Worm (Caenorhabditis elegans) whole organism, L2 larva: ENCODE data around the gene amph-1.

Experiments used
- C34F6.9 ChIP-seq: fragments of 150-350 bp; optimal IDR thresholded peaks from 2 replicates; lab custom pipeline; 2014; ENCODE audit warnings: missing biosample characterization, missing genetic modification characterization
- R02D3.7 ChIP-seq: fragments of 150-350 bp; optimal IDR thresholded peaks from 2 replicates; lab custom pipeline; 2014; ENCODE audit warnings: missing biosample characterization, missing genetic modification characterization
- ZK546.5 ChIP-seq: sonication (generic microtip); optimal IDR thresholded peaks from 2 replicates; lab custom pipeline; 2017; ENCODE audit warnings: missing biosample characterization, missing genetic modification characterization
- ama-1 ChIP-seq: fragments of 150-350 bp; optimal IDR thresholded peaks from 2 replicates; lab custom pipeline; 2018; ENCODE audit warnings: inconsistent platforms
- blmp-1 ChIP-seq: sonication (generic microtip); optimal IDR thresholded peaks from 2 replicates; lab custom pipeline; 2017; ENCODE audit warnings: missing genetic modification characterization, mild to moderate bottlenecking, missing compliant biosample characterization, antibody characterized with exemption, moderate library complexity; ENCODE audit not compliant: insufficient read depth
- ceh-16 ChIP-seq: fragments of 150-350 bp; optimal IDR thresholded peaks from 2 replicates; lab custom pipeline; 2014; ENCODE audit warnings: missing biosample characterization, missing genetic modification characterization
- ceh-82 ChIP-seq: fragments of 150-350 bp; optimal IDR thresholded peaks from 2 replicates; lab custom pipeline; 2014; ENCODE audit warnings: missing biosample characterization, missing genetic modification characterization
- crh-2 ChIP-seq: sonication (generic microtip); optimal IDR thresholded peaks from 2 replicates; lab custom pipeline; 2017; ENCODE audit warnings: missing biosample characterization, missing genetic modification characterization
- dmd-4 ChIP-seq: sonication (generic microtip); optimal IDR thresholded peaks from 2 replicates; lab custom pipeline; 2017; ENCODE audit warnings: missing biosample characterization, missing genetic modification characterization
- egl-27 ChIP-seq: sonication (generic microtip); optimal IDR thresholded peaks from 3 replicates; lab custom pipeline; 2017; ENCODE audit warnings: missing biosample characterization, missing genetic modification reagents, missing genetic modification characterization
- elt-1 ChIP-seq: fragments of 150-350 bp; optimal IDR thresholded peaks from 2 replicates; lab custom pipeline; 2014; ENCODE audit warnings: missing biosample characterization, missing genetic modification characterization
- gmeb-1 ChIP-seq: fragments of 150-350 bp; optimal IDR thresholded peaks from 2 replicates; lab custom pipeline; 2014; ENCODE audit warnings: missing biosample characterization, missing genetic modification characterization
- lin-11 ChIP-seq: fragments of 150-350 bp; sonication (generic microtip); optimal IDR thresholded peaks from 2 replicates; lab custom pipeline; 2014; ENCODE audit warnings: missing biosample characterization, missing genetic modification characterization, inconsistent platforms, mixed read lengths
- lin-13 ChIP-seq: fragments of 150-350 bp; optimal IDR thresholded peaks from 2 replicates; lab custom pipeline; 2014; ENCODE audit warnings: missing biosample characterization, missing genetic modification reagents, missing genetic modification characterization
- mab-5 ChIP-seq: fragments of 150-350 bp; optimal IDR thresholded peaks from 2 replicates; lab custom pipeline; 2014; ENCODE audit warnings: missing biosample characterization, missing genetic modification characterization
- mbf-1 ChIP-seq: sonication (generic microtip); optimal IDR thresholded peaks from 2 replicates; lab custom pipeline; 2017; ENCODE audit warnings: missing biosample characterization, missing genetic modification characterization
- nhr-10 ChIP-seq: sonication (generic microtip); optimal IDR thresholded peaks from 2 replicates; lab custom pipeline; 2017; ENCODE audit warnings: missing biosample characterization, missing genetic modification characterization
- nhr-11 ChIP-seq: fragments of 150-350 bp; optimal IDR thresholded peaks from 2 replicates; lab custom pipeline; 2014; ENCODE audit warnings: missing biosample characterization, missing genetic modification characterization
- nhr-21 ChIP-seq: fragments of 150-350 bp; optimal IDR thresholded peaks from 2 replicates; lab custom pipeline; 2014; ENCODE audit warnings: missing biosample characterization, missing genetic modification characterization
- nhr-23 ChIP-seq: fragments of 150-350 bp; optimal IDR thresholded peaks from 2 replicates; lab custom pipeline; 2014; ENCODE audit warnings: missing biosample characterization, missing genetic modification reagents, missing genetic modification characterization
- nhr-237 ChIP-seq: fragments of 150-350 bp; optimal IDR thresholded peaks from 2 replicates; lab custom pipeline; 2014; ENCODE audit warnings: missing biosample characterization, missing genetic modification characterization
- peb-1 ChIP-seq: fragments of 150-350 bp; optimal IDR thresholded peaks from 2 replicates; lab custom pipeline; 2014; ENCODE audit warnings: missing biosample characterization, missing genetic modification characterization
- skn-1 ChIP-seq: sonication (generic microtip); optimal IDR thresholded peaks from 2 replicates; lab custom pipeline; 2017; ENCODE audit warnings: missing biosample characterization, missing genetic modification characterization
- sma-3 ChIP-seq: sonication (generic microtip); optimal IDR thresholded peaks from 2 replicates; lab custom pipeline; 2016; ENCODE audit warnings: missing genetic modification reagents, missing genetic modification characterization, missing compliant biosample characterization
- sma-9 ChIP-seq, 2 experiments: fragments of 150-350 bp in 1 of 2; sonication (generic microtip) in 1 of 2; optimal IDR thresholded peaks; 2 replicates each; lab custom pipeline; 2014 to 2016; ENCODE audit warnings: missing genetic modification characterization in 2 of 2, mild to moderate bottlenecking in 1 of 2, missing biosample characterization in 1 of 2, missing compliant biosample characterization in 1 of 2, missing genetic modification reagents in 1 of 2, moderate library complexity in 1 of 2
- unc-55 ChIP-seq: fragments of 150-350 bp; sonication (generic microtip); optimal IDR thresholded peaks from 3 replicates; lab custom pipeline; 2014; ENCODE audit warnings: missing biosample characterization, missing genetic modification reagents, missing genetic modification characterization
- unc-62 ChIP-seq: fragments of 150-350 bp; optimal IDR thresholded peaks from 2 replicates; lab custom pipeline; 2014; ENCODE audit warnings: missing biosample characterization, missing genetic modification reagents, missing genetic modification characterization
- ztf-1 ChIP-seq: fragments of 200-800 bp; sonication (Bioruptor generic); conservative IDR thresholded peaks from 2 replicates; pipeline ENCODE4 v1.3.6; 2022; ENCODE audit warnings: missing genetic modification characterization, missing compliant biosample characterization
- ztf-11 ChIP-seq: sonication (generic microtip); optimal IDR thresholded peaks from 2 replicates; lab custom pipeline; 2017; ENCODE audit warnings: missing biosample characterization, missing genetic modification characterization

Gene amph-1

ce11 chrIV:9614695-9615094 is 33.0 kb downstream of the amph-1 start, which contains the start of gene elt-1:
Gene elt-1 (plus strand): TSS chrIV:9614995.
- TF ChIP-seq sma-3 (GFP tag; lab: Kevin White, UChicago) = no peak
- no peak for TF ChIP-seq ama-1 (lab: Kevin White, UChicago)
- TF ChIP-seq ceh-16 (tag; lab: Kevin White, UChicago) = no peak
- no peak for TF ChIP-seq mbf-1 (tag; lab: Kevin White, UChicago)
- TF ChIP-seq unc-62 (GFP tag; lab: Kevin White, UChicago) = no peak
- TF ChIP-seq peb-1 (tag; lab: Kevin White, UChicago) = no peak
- TF ChIP-seq ztf-11 (tag; lab: Kevin White, UChicago) = no peak
- TF ChIP-seq nhr-21 = no peak
- no peak for TF ChIP-seq nhr-237 (tag; lab: Kevin White, UChicago)
- no peak for TF ChIP-seq elt-1 (tag; lab: Kevin White, UChicago)
- no peak for TF ChIP-seq lin-13 (GFP tag; lab: Kevin White, UChicago)
- no peak for TF ChIP-seq gmeb-1 (tag; lab: Kevin White, UChicago)
- TF ChIP-seq mab-5 (tag; lab: Kevin White, UChicago) = no peak
- no peak for TF ChIP-seq C34F6.9
- TF ChIP-seq ZK546.5 = no peak
- TF ChIP-seq skn-1 (tag; lab: Kevin White, UChicago) = no peak
- TF ChIP-seq dmd-4 (tag; lab: Kevin White, UChicago) = no peak
- TF ChIP-seq, all 48 proteins: peak for 0

- TF ChIP-seq egl-27 (no peak), elt-1 (tag; lab: Kevin White, UChicago) (peak; percentile 93), sma-9 (GFP tag; optimal IDR thresholded peaks at IDR 0.05; lab: Kevin White, UChicago) (peak; percentile 46), sma-9 (tag; optimal IDR thresholded peaks at IDR 0.05; lab: Kevin White, UChicago) (no peak), unc-62 (GFP tag; lab: Kevin White, UChicago) (no peak), ceh-82 (tag; lab: Kevin White, UChicago) (no peak), blmp-1 (tag; lab: Kevin White, UChicago) (no peak), nhr-23 (tag; lab: Kevin White, UChicago) (peak; percentile 99), lin-11 (tag; lab: Kevin White, UChicago) (no peak)
Measured at ce11 chrIV:9614060-9614459, 33.6 kb downstream of the amph-1 start.

- TF ChIP-seq elt-1 (tag; lab: Kevin White, UChicago) (peak; percentile 60), gmeb-1 (tag; lab: Kevin White, UChicago) (no peak), nhr-11 (tag; lab: Kevin White, UChicago) (no peak), ztf-1 (GFP tag; lab: Robert Waterston, UW) (no peak), nhr-10 (no peak), ceh-16 (tag; lab: Kevin White, UChicago) (no peak), nhr-23 (tag; lab: Kevin White, UChicago) (peak; percentile 97)
Measured at ce11 chrIV:9613072-9613590, 34.5 kb downstream of the amph-1 start.

- no peak for TF ChIP-seq blmp-1 (tag; lab: Kevin White, UChicago)
- TF ChIP-seq crh-2 (tag; lab: Kevin White, UChicago) = peak; percentile 37
- peak; percentile 26 for TF ChIP-seq elt-1 (tag; lab: Kevin White, UChicago)
Measured at ce11 chrIV:9610923-9611322, 36.8 kb downstream of the amph-1 start.

- TF ChIP-seq nhr-237 (tag; lab: Kevin White, UChicago) (no peak), unc-55 (GFP tag; lab: Kevin White, UChicago) (no peak), crh-2 (tag; lab: Kevin White, UChicago) (no peak), elt-1 (tag; lab: Kevin White, UChicago) (peak; percentile 40), R02D3.7 (tag; lab: Kevin White, UChicago) (no peak), nhr-10 (no peak)
Measured at ce11 chrIV:9609095-9609494, 38.6 kb downstream of the amph-1 start.

ce11 chrIV:9607945-9608344 is 39.7 kb downstream of the amph-1 start:
- no peak for TF ChIP-seq nhr-237 (tag; lab: Kevin White, UChicago)
- TF ChIP-seq ceh-16 (tag; lab: Kevin White, UChicago) = peak; percentile 39
